Worm (Caenorhabditis elegans): ENCODE measurements around the gene osta-2.
"Not testable (repeated sequence)": the region's sequence is repeated elsewhere in the genome, so short reads cannot be mapped to it uniquely, and the experiment has no call there.

osta-2 gene

DNA sequence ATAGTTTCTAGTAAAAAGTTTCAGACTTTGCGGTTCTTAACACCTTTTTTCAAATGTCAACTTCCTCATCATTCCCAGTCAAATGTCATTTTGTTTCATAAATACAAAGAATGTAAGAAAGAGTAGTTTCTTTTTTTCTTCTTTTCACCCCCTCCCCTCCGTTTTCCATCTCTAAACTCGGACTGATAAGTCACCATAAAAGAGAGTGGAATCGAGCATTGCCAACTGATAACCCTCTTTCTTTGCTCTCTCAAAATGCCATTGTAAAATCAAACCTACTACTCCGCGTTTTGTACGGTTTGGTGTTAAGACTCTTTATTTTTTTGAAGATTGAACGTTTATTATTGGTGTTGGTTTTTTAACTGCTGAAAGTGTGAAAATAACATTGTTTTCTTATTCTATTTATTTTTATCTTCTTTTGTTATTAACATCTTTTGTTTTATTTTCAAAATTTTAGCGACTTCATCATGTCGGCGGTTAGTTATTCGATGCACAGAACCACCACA is 42.3 kb downstream of the osta-2 start, which contains the start of gene ifb-2:
Gene ifb-2 (plus strand): TSS at position 456 of the 506 bp plus-strand sequence.
- TF ChIP-seq xbp-1 (tag; optimal IDR thresholded peaks at IDR 0.05), result no peak
- TF ChIP-seq lin-35 (GFP tag; optimal IDR thresholded peaks at IDR 0.05), result peak in 1 of 2 experiments; percentile 15
- peak; percentile 90 for TF ChIP-seq elt-2 (tag; optimal IDR thresholded peaks at IDR 0.05)
- no peak for TF ChIP-seq ces-1 (GFP tag; optimal IDR thresholded peaks at IDR 0.05)

DNA sequence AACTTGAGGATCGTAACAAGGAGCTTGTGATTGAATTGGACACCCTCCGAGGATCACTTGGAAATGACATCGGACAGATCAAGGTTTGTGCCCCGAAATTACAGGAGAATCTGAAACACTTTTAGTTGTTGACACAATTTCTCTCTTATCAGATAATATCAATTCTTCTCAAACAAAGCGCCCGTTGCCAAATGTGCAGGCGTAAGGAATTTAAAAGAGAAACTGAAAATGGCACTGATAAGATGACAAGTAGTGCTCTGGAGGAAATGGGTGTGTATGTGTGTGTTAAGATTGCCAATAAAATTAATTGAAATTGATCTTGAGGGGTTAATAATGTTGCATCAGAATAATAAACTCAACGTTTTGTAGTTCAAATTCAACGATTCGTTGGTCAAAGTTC is 43.9 kb downstream of the osta-2 start:
- TF ChIP-seq efl-1 (optimal IDR thresholded peaks at IDR 0.05) (no peak), efl-1 (GFP tag; optimal IDR thresholded peaks at IDR 0.05 in 1 of 2) (peak in 1 of 2 experiments; percentile 79), lin-14 (GFP tag; optimal IDR thresholded peaks at IDR 0.05) (peak; percentile 13), blmp-1 (tag; optimal IDR thresholded peaks at IDR 0.05) (no peak), pqm-1 (tag; optimal IDR thresholded peaks at IDR 0.05) (peak; percentile 35), elt-2 (tag; optimal IDR thresholded peaks at IDR 0.05) (peak; percentile 90), lin-15B (tag; optimal IDR thresholded peaks at IDR 0.05) (no peak), lin-35 (GFP tag; optimal IDR thresholded peaks at IDR 0.05) (peak in 1 of 2 experiments; percentile 33)

DNA sequence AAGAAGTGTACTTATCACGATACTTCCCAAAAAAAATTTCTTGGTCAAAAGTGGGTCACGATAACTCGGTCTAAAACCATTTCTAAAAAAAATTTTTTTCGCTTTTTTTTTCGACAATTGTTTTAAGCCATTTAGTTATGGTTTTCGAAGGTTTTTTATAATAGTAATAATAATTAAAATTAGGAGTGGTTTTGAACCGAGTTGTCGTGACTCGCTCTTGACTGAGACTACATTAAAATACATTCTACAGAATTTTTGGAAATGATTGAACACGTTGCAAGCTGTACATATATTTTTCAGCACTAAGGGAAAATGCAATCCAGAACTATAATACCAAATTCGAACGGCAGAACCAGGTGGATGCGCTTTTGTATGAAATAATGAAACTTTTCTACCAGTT is 46.7 kb downstream of the osta-2 start, which contains the start of gene F10C1.8:
Gene F10C1.8 (plus strand): TSS at position 301 of the 400 bp plus-strand sequence.
- TF ChIP-seq nhr-20 (tag; optimal IDR thresholded peaks at IDR 0.05) (no peak), egl-27 (tag; optimal IDR thresholded peaks at IDR 0.05) (no peak), snpc-4 (tag; optimal IDR thresholded peaks at IDR 0.05) (no peak), nhr-85 (tag) (no peak), ceh-90 (tag; optimal IDR thresholded peaks at IDR 0.05) (no peak), sup-37 (GFP tag; optimal IDR thresholded peaks at IDR 0.05) (no peak)

DNA sequence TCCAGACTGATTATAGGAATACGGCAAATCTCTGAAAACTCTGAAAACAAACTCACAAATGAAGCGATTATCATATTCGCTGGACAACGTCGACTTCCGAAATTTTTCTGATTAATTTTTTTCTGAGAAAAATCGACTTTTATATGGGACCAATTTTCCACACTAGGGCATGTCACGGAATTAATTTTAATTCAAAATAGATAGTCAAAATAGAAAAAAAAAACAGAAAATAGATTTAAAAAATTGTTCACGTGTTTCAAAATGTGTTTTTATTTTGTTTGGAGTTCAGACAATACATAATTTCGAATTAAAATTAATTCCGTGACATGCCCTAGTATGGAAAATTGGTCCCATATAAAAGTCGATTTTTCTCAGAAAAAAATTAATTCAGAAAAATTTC is 50.2 kb downstream of the osta-2 start, which contains the start of the genes F10C1.3 and F10C1.23:
Gene F10C1.3 (minus strand): TSS at position 101 of the 400 bp plus-strand sequence.
Gene F10C1.23 (plus strand): TSS at position 385 of the 400 bp plus-strand sequence.
- not testable (repeated sequence) for TF ChIP-seq mdl-1, elt-2, lsy-2 (tag; optimal IDR thresholded peaks at IDR 0.05)
